Fruit fly (Drosophila melanogaster) whole organism, adult: ENCODE measurements around the gene Cpr66Cb.

ENCODE experiments used
- CG11617 ChIP-seq: fragments of 200-800 bp; sonication (Bioruptor generic); optimal IDR thresholded peaks from 2 replicates; lab custom pipeline; 2017; ENCODE audit warnings: mild to moderate bottlenecking, missing biosample characterization, missing genetic modification reagents, missing genetic modification characterization
- CG12768 ChIP-seq: fragments of 200-800 bp; sonication (Bioruptor generic); optimal IDR thresholded peaks from 2 replicates; lab custom pipeline; 2017; ENCODE audit warnings: missing biosample characterization, missing genetic modification characterization, mild to moderate bottlenecking, moderate library complexity, missing genetic modification reagents
- CG14711 ChIP-seq: fragments of 200-800 bp; sonication (Bioruptor generic); optimal IDR thresholded peaks from 2 replicates; lab custom pipeline; 2018; ENCODE audit warnings: missing biosample characterization, mild to moderate bottlenecking, missing genetic modification characterization, moderate library complexity
- CG1620 ChIP-seq: fragments of 200-800 bp; sonication (Bioruptor generic); optimal IDR thresholded peaks from 2 replicates; lab custom pipeline; 2016; ENCODE audit warnings: missing biosample characterization, missing genetic modification characterization
- CG33017 ChIP-seq: fragments of 200-800 bp; sonication (Bioruptor generic); optimal IDR thresholded peaks from 2 replicates; lab custom pipeline; 2018; ENCODE audit warnings: missing biosample characterization, mild to moderate bottlenecking, missing genetic modification characterization, moderate library complexity
- CG5204 ChIP-seq: fragments of 200-800 bp; sonication (Bioruptor generic); optimal IDR thresholded peaks from 2 replicates; lab custom pipeline; 2016; ENCODE audit warnings: missing biosample characterization, missing genetic modification characterization
- CG7045 ChIP-seq: fragments of 200-800 bp; sonication (Bioruptor generic); optimal IDR thresholded peaks from 2 replicates; lab custom pipeline; 2017; ENCODE audit warnings: missing biosample characterization, mild to moderate bottlenecking, missing genetic modification characterization
- CG7101 ChIP-seq: fragments of 200-800 bp; sonication (Bioruptor generic); optimal IDR thresholded peaks from 2 replicates; lab custom pipeline; 2018; ENCODE audit warnings: missing biosample characterization, mild to moderate bottlenecking, missing genetic modification characterization, moderate library complexity
- Clk ChIP-seq: fragments of 200-800 bp; sonication (Bioruptor generic); optimal IDR thresholded peaks from 2 replicates; lab custom pipeline; 2017; ENCODE audit warnings: missing biosample characterization, missing genetic modification characterization
- Crg-1 ChIP-seq: fragments of 200-800 bp; sonication (Bioruptor generic); optimal IDR thresholded peaks from 2 replicates; lab custom pipeline; 2016; ENCODE audit warnings: missing biosample characterization, missing genetic modification characterization
- Hr96 ChIP-seq: fragments of 200-800 bp; sonication (Bioruptor generic); optimal IDR thresholded peaks from 2 replicates; lab custom pipeline; 2016; ENCODE audit warnings: missing biosample characterization, missing genetic modification characterization
- Mnt ChIP-seq: fragments of 200-800 bp; sonication (Bioruptor generic); optimal IDR thresholded peaks from 2 replicates; lab custom pipeline; 2016; ENCODE audit warnings: missing biosample characterization, mild to moderate bottlenecking, missing genetic modification characterization
- bab1 ChIP-seq: fragments of 200-800 bp; sonication (Bioruptor generic); optimal IDR thresholded peaks from 3 replicates; lab custom pipeline; 2019; ENCODE audit warnings: missing biosample characterization, mild to moderate bottlenecking, missing genetic modification characterization, moderate library complexity
- cic ChIP-seq: fragments of 200-800 bp; sonication (Bioruptor generic); optimal IDR thresholded peaks from 2 replicates; lab custom pipeline; 2017; ENCODE audit warnings: missing biosample characterization, mild to moderate bottlenecking, missing genetic modification characterization, moderate library complexity
- cnc ChIP-seq, 2 experiments: fragments of >200 bp; optimal IDR thresholded peaks; 2 replicates each; lab custom pipeline; 2017
- kay ChIP-seq: fragments of 200-800 bp; sonication (Bioruptor generic); peaks from one replicate; lab custom pipeline; 2016; ENCODE audit warnings: missing biosample characterization, missing genetic modification characterization, borderline replicate concordance
- ovo ChIP-seq: fragments of 200-800 bp; sonication (Bioruptor generic); optimal IDR thresholded peaks from 2 replicates; lab custom pipeline; 2016; ENCODE audit warnings: missing biosample characterization, missing genetic modification characterization
- pad ChIP-seq: fragments of 200-800 bp; sonication (Bioruptor generic); optimal IDR thresholded peaks from 3 replicates; lab custom pipeline; 2017; ENCODE audit warnings: missing biosample characterization, missing genetic modification characterization, mild to moderate bottlenecking, moderate library complexity, missing genetic modification reagents
- tj ChIP-seq: fragments of 200-800 bp; sonication (Bioruptor generic); optimal IDR thresholded peaks from 3 replicates; lab custom pipeline; 2017; ENCODE audit warnings: missing biosample characterization, mild to moderate bottlenecking, missing genetic modification characterization, moderate library complexity
- toe ChIP-seq: fragments of 200-800 bp; sonication (Bioruptor generic); optimal IDR thresholded peaks from 2 replicates; lab custom pipeline; 2016; ENCODE audit warnings: missing biosample characterization, missing genetic modification characterization

The Cpr66Cb gene

DNA sequence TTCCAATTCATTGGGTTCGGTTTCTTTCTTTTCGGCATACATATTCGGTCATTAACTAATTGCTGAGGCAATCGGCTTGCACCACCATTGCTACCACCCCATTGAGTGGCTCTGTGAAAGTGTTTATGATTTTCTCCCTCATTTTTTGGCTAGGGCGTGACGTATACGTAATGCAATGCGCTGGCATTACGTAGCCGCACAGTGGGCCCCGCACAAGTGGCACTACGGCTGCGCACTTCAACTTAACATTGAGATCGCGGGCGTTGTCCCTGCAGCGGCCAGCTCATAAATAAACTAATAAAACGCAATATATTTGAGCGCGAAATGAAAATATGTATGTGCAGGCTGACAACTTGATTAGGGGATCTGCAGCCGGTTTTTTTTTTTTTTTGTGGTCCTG is 5.1 kb upstream of the Cpr66Cb start:
- no peak for TF ChIP-seq ovo (GFP tag; lab: Kevin White, UChicago)
- TF ChIP-seq CG33017, result no peak

DNA sequence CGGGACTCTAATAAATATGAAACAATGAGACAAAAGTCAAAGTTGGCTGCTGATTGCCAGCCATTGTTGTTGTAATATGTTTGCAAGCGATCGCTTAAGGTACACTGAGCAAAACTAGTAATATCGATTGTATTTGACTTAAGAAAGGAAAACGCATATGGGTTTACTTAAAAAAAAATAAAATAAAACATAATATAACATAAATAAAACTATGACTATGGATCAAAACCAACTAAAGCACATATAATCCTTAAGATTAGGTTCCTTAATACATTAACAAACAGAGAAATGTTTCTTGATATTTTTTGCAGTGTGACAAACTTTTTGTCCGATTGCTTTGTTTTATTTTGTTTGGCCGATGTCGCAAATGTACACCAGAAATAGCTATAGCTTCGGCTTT is 2.9 kb upstream of the Cpr66Cb start:
- TF ChIP-seq Crg-1, result no peak
- no peak for TF ChIP-seq Hr96
- TF ChIP-seq tj, result no peak
- no peak for TF ChIP-seq CG7101 (tag; lab: Kevin White, UChicago)
- TF ChIP-seq CG33017, result no peak
- TF ChIP-seq Clk, result no peak
- no peak for TF ChIP-seq ovo (GFP tag; lab: Kevin White, UChicago)
- no peak for TF ChIP-seq CG12768 (GFP tag; lab: Kevin White, UChicago)
- TF ChIP-seq CG5204 (GFP tag; lab: Kevin White, UChicago), result no peak
- no peak for TF ChIP-seq bab1 (GFP tag; lab: Kevin White, UChicago)
- TF ChIP-seq cnc (optimal IDR thresholded peaks at IDR 0.05; lab: Kevin White, UChicago), result no peak
- TF ChIP-seq CG1620, result no peak
- TF ChIP-seq CG7045 (GFP tag; lab: Kevin White, UChicago), result no peak
- TF ChIP-seq toe (GFP tag; lab: Kevin White, UChicago), result no peak
- no peak for TF ChIP-seq cic (GFP tag; lab: Kevin White, UChicago)

DNA sequence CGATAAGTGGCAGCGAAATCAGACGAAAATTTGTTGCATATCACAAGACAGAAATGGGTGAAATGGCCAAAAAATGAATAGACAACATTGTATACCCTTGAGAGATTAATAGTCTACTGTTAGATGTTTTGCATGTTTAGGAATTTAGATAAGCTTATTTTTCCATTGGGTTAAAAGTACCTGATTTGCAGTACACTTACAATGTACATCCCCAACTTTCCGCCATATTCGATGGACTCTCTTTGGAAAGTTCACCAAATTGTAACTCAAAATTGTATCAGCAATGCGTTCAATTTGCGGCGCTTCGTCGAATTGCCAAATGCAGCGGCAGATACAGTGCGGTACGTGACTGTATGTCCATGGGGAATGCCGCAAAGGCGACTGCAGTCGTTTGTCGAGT is 2.1 kb upstream of the Cpr66Cb start:
- no peak for TF ChIP-seq Crg-1

DNA sequence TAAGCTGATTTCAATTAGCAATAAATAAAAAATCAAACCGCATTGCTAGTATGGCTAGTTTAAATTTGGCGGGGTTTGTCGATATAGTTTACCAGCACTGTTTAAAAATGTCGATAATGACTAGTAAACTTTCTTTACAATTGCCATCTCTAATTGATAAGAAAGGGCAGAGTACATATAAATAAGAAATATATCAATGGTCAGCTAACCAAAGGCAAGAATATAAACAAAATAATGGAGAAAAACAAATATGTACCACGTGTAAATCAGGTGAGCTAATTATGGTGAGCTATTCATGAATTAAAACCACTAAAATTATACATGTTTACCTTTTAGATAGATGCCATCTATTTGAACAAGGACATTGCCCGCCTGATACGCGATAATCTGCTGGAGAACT is 2.4 kb downstream of the Cpr66Cb start, which contains the start of gene Pex2:
Pex2 (plus strand) TSS at position 131 of the 400 bp plus-strand sequence.
- TF ChIP-seq kay (GFP tag; lab: Kevin White, UChicago) (peak; percentile 76), ovo (GFP tag; lab: Kevin White, UChicago) (no peak), CG5204 (GFP tag; lab: Kevin White, UChicago) (peak; percentile 3), cnc (optimal IDR thresholded peaks at IDR 0.05; lab: Kevin White, UChicago) (no peak), CG33017 (peak; percentile 51), CG12768 (GFP tag; lab: Kevin White, UChicago) (peak; percentile 82), cic (GFP tag; lab: Kevin White, UChicago) (peak; percentile 99), CG1620 (peak; percentile 57), pad (GFP tag; lab: Kevin White, UChicago) (peak; percentile 15), bab1 (GFP tag; lab: Kevin White, UChicago) (peak; percentile 53), Mnt (GFP tag; lab: Kevin White, UChicago) (peak; percentile 64), Hr96 (no peak), CG7045 (GFP tag; lab: Kevin White, UChicago) (no peak), toe (GFP tag; lab: Kevin White, UChicago) (peak; percentile 43), Clk (no peak), Crg-1 (peak; percentile 34), CG14711 (tag; lab: Kevin White, UChicago) (peak; percentile 31), CG7101 (tag; lab: Kevin White, UChicago) (peak; percentile 48), CG11617 (GFP tag; lab: Kevin White, UChicago) (peak; percentile 18)

DNA sequence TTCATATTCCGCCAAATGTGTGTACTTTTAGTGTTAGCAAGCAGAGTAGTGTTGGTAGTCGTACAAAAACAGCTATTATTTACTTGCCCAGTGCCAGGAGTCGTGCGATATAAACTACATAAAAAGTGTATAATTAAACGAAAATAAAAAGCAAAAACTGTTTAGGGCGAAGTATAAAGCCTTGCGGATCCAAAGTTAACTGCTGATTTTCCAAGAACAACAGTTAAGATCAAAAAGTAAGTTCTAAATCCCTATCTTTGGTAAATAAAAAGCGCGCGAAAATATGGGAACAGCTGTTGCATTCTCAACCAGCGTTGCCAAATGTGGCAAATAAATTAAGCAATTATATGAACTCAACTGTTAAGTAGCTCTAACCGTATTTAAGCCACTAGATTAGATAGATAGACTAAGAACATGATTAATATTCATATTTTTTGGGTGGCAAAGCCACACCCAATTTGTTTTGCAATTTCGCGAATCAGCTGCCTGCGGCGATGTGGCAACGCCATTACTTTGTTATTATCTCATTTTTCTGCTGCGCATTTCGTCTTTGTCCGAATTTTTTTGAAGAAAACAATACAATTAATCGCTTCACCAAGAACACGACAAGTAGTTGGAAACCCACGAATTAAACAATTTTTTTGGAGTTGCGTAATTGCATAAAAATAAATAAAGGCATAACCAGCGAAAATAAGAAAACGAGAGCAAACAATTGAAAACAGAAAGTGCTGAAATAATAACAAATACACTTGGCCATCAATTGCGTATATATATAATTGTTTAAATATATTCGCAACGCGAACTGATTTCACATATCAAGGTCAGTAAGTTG is 4.0 kb downstream of the Cpr66Cb start, which contains the start of the genes Prim1 and CG7083:
Prim1 (plus strand) TSS at position 51 of the 832 bp plus-strand sequence.
CG7083 (plus strand) TSS at position 522 of the 832 bp plus-strand sequence.
- TF ChIP-seq pad (GFP tag; lab: Kevin White, UChicago) (peak; percentile 60), tj (peak; percentile 41), Hr96 (peak; percentile 74), toe (GFP tag; lab: Kevin White, UChicago) (peak; percentile 83), CG14711 (tag; lab: Kevin White, UChicago) (peak; percentile 56), Mnt (GFP tag; lab: Kevin White, UChicago) (peak; percentile 67), CG12768 (GFP tag; lab: Kevin White, UChicago) (peak; percentile 79), CG1620 (peak; percentile 85), kay (GFP tag; lab: Kevin White, UChicago) (peak; percentile 59), Clk (no peak), CG11617 (GFP tag; lab: Kevin White, UChicago) (peak; percentile 85), Crg-1 (peak; percentile 78), CG7101 (tag; lab: Kevin White, UChicago) (peak; percentile 79), ovo (GFP tag; lab: Kevin White, UChicago) (peak; percentile 50), cic (GFP tag; lab: Kevin White, UChicago) (peak; percentile 30), CG7045 (GFP tag; lab: Kevin White, UChicago) (peak; percentile 67), bab1 (GFP tag; lab: Kevin White, UChicago) (peak; percentile 69), cnc (optimal IDR thresholded peaks at IDR 0.05; lab: Kevin White, UChicago) (no peak), CG33017 (peak; percentile 38), CG5204 (GFP tag; lab: Kevin White, UChicago) (peak; percentile 86)

DNA sequence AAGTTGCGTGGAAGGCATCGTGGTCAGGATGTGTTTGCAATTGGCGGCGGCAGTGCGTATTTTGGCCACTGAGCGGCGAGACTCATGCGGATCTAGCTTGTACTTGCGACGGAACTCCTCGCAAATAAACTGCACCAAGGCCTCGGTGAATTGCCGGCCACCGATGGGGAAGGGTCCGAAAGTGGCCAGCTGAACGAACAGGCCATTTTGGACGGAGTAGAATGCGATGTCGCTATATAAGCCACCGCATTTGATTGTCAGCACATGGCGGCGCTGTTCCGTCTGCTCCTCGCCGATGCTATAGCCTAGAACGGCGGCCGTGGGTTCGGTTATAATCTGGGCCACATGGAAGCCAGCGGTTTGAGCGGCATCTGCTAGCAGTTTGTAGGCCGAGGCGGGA is 8.7 kb downstream of the Cpr66Cb start:
- TF ChIP-seq CG11617 (GFP tag; lab: Kevin White, UChicago) (no peak), Crg-1 (no peak), cnc (optimal IDR thresholded peaks at IDR 0.05; lab: Kevin White, UChicago) (no peak), CG7101 (tag; lab: Kevin White, UChicago) (no peak), CG1620 (no peak), cic (GFP tag; lab: Kevin White, UChicago) (no peak), tj (no peak), Hr96 (no peak), toe (GFP tag; lab: Kevin White, UChicago) (no peak), kay (GFP tag; lab: Kevin White, UChicago) (no peak), CG33017 (no peak), CG14711 (tag; lab: Kevin White, UChicago) (no peak), Mnt (GFP tag; lab: Kevin White, UChicago) (no peak), bab1 (GFP tag; lab: Kevin White, UChicago) (no peak), CG5204 (GFP tag; lab: Kevin White, UChicago) (no peak), CG7045 (GFP tag; lab: Kevin White, UChicago) (no peak)
